Worm (Caenorhabditis elegans) whole organism, L1 larva: ENCODE results near the gene C17G1.14.

Experiments
- mef-2 ChIP-seq: fragments of 150-350 bp; optimal IDR thresholded peaks from 2 replicates; lab custom pipeline; 2014; ENCODE audit warnings: missing biosample characterization, missing genetic modification characterization
- nhr-28 ChIP-seq: fragments of 150-350 bp; optimal IDR thresholded peaks from 2 replicates; lab custom pipeline; 2014; ENCODE audit warnings: missing biosample characterization, missing genetic modification characterization

DNA sequence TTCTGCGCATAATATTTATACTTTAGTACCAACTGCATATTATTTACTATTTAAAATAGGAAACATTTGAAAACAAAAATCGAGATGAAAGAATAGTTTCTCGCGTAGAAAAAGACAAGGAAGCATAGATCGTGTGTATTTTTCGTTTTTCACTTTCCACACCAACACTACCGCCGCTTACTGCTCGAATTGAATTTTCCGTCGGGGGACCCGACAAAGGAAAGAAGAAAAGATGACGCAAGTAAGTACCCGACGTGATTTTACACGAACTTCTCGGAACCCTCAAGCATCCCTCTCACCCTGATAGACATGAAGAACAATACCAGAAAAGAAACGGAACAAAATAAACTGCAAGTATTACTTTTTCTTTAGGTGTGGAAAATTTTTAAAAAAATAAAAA is 42.6 kb downstream of the C17G1.14 start:
- TF ChIP-seq nhr-28 (tag; lab: Kevin White, UChicago) (no peak), mef-2 (tag; lab: Kevin White, UChicago) (no peak)
